Fruit fly (Drosophila melanogaster): ENCODE measurements around the gene NPFR.

Gene NPFR

DNA sequence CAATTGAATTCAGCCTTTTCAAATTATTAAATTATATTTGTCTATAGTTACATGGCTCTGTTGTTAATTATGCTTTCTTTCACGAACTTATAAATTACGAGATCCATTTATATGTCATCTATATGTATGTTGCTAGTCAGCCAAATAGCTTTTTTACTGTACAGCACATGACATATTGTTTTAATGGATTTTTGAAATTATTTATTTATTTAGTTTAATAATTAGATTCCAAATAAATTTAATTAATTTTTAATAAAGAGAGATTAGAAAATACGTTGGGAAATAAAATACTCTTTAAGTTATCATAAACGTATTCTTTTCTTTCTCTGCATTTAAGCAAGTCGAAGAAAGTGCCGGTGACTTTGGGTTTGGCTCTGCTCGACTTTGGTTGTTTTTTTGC is 54.2 kb downstream of the NPFR start (continued):
- TF ChIP-seq wor (GFP tag; IDR thresholded peaks at IDR 0.05) (no peak), Kr (GFP tag; optimal IDR thresholded peaks at IDR 0.05) (no peak), schlank (tag; optimal IDR thresholded peaks at IDR 0.05) (no peak), CG12155 (GFP tag; optimal IDR thresholded peaks at IDR 0.05) (no peak), fd96Cb (tag; optimal IDR thresholded peaks at IDR 0.05) (peak; percentile 49), kni (GFP tag; optimal IDR thresholded peaks at IDR 0.05) (no peak), Bteb2 (GFP tag; optimal IDR thresholded peaks at IDR 0.05) (no peak), CG16813 (GFP tag; IDR thresholded peaks at IDR 0.05; ENCODE audit: partially characterized antibody) (no peak), Poxn (GFP tag; IDR thresholded peaks at IDR 0.05) (no peak), br (optimal IDR thresholded peaks at IDR 0.05) (no peak), tin (GFP tag; optimal IDR thresholded peaks at IDR 0.05) (no peak), CHES-1-like (GFP tag; optimal IDR thresholded peaks at IDR 0.05) (no peak), CkIIα-i1 (GFP tag; IDR thresholded peaks at IDR 0.05) (no peak), mirr (GFP tag; optimal IDR thresholded peaks at IDR 0.05) (no peak), inv (GFP tag; IDR thresholded peaks at IDR 0.05; ENCODE audit: partially characterized antibody) (no peak), Chrac-16 (GFP tag; optimal IDR thresholded peaks at IDR 0.05) (no peak), CG32772 (GFP tag; IDR thresholded peaks at IDR 0.05) (no peak), CG2120 (GFP tag; optimal IDR thresholded peaks at IDR 0.05) (no peak), CG14441 (GFP tag; IDR thresholded peaks at IDR 0.05) (no peak), h (optimal IDR thresholded peaks at IDR 0.05) (no peak), CG2889 (GFP tag; IDR thresholded peaks at IDR 0.05) (no peak), CG12391 (tag; optimal IDR thresholded peaks at IDR 0.05) (peak; percentile 45), ERR (GFP tag; optimal IDR thresholded peaks at IDR 0.05) (no peak), CG10209 (GFP tag; optimal IDR thresholded peaks at IDR 0.05) (peak; percentile 14), CG42726 (GFP tag; IDR thresholded peaks at IDR 0.05; ENCODE audit: partially characterized antibody) (no peak), Fer2 (tag; optimal IDR thresholded peaks at IDR 0.05) (no peak), PHDP (tag; optimal IDR thresholded peaks at IDR 0.05) (peak; percentile 31), CG11093 (GFP tag; IDR thresholded peaks at IDR 0.05) (no peak), HLH54F (GFP tag; optimal IDR thresholded peaks at IDR 0.05) (no peak), chif (GFP tag; optimal IDR thresholded peaks at IDR 0.05) (no peak), CG2199 (GFP tag; IDR thresholded peaks at IDR 0.05) (no peak), CG7963 (GFP tag; IDR thresholded peaks at IDR 0.05; ENCODE audit: partially characterized antibody) (no peak), GATAe (GFP tag; conservative IDR thresholded peaks at IDR 0.05) (no peak), CG8388 (GFP tag; optimal IDR thresholded peaks at IDR 0.05) (peak; percentile 56), CG11504 (tag; optimal IDR thresholded peaks at IDR 0.05) (peak; percentile 43), CG12769 (tag; optimal IDR thresholded peaks at IDR 0.05) (no peak), Neu2 (GFP tag; optimal IDR thresholded peaks at IDR 0.05; ENCODE audit: borderline replicate concordance) (no peak), Dip3 (GFP tag; optimal IDR thresholded peaks at IDR 0.05) (no peak), MTF-1 (GFP tag; optimal IDR thresholded peaks at IDR 0.05; ENCODE audit: borderline replicate concordance) (no peak), CG30403 (GFP tag; optimal IDR thresholded peaks at IDR 0.05) (peak; percentile 20), Nf-YB (GFP tag; optimal IDR thresholded peaks at IDR 0.05) (no peak), CG10979 (tag; optimal IDR thresholded peaks at IDR 0.05) (peak; percentile 68), Fer1 (GFP tag; optimal IDR thresholded peaks at IDR 0.05) (no peak), luna (GFP tag; optimal IDR thresholded peaks at IDR 0.05) (no peak), gsb (GFP tag; IDR thresholded peaks at IDR 0.05) (no peak), ranshi (GFP tag; IDR thresholded peaks at IDR 0.05) (no peak), CG14014 (GFP tag; IDR thresholded peaks at IDR 0.05) (no peak), phol (tag; optimal IDR thresholded peaks at IDR 0.05) (peak; percentile 72), Hsf (GFP tag; optimal IDR thresholded peaks at IDR 0.05) (no peak), ems (GFP tag; optimal IDR thresholded peaks at IDR 0.05) (no peak), pita (GFP tag; optimal IDR thresholded peaks at IDR 0.05) (no peak), row (GFP tag; IDR thresholded peaks at IDR 0.05) (0 out of 3 replicates have a peak, but pooled peaks have one; percentile 20)

All from whole organism, embryonic.